Worm (Caenorhabditis elegans): ENCODE results near the gene F40F12.9.

DNA sequence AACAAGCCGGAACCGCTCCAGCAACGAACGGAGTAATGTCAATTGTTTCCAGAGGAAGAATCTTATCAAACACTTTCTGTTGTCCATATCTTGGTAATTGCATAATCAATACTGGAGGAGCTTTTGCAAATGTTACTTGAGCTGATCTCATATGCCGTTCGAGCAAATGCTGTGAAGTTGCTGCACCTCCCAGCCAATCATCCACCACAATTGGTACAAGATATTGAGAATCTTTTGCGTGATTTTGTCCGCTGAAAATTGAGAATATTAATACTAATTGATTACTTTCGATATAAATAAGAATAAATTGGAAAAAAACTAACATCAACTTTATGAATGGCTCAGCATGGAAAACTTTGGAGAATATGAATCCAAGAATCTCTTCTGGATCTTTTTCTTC is 11.4 kb upstream of the F40F12.9 start:
- TF ChIP-seq ceh-34 (tag; optimal IDR thresholded peaks at IDR 0.05) (no peak), pax-1 (tag; optimal IDR thresholded peaks at IDR 0.05) (no peak), pqm-1 (tag; optimal IDR thresholded peaks at IDR 0.05) (no peak)

All from whole organism, late embryonic.